Worm (Caenorhabditis elegans) whole organism, L3 larva: Measurements from ENCODE around the gene bmy-1.

Experiments
- R02D3.7 ChIP-seq: fragments of 150-350 bp; optimal IDR thresholded peaks from 2 replicates; lab custom pipeline; 2014; ENCODE audit warnings: missing biosample characterization, missing genetic modification characterization
- ZK546.5 ChIP-seq: sonication (generic microtip); optimal IDR thresholded peaks from 2 replicates; lab custom pipeline; 2017; ENCODE audit warnings: missing biosample characterization, missing genetic modification characterization
- aly-2 ChIP-seq: fragments of 150-350 bp; optimal IDR thresholded peaks from 2 replicates; lab custom pipeline; 2014; ENCODE audit warnings: missing biosample characterization, missing genetic modification characterization
- ama-1 ChIP-seq: fragments of 150-350 bp; optimal IDR thresholded peaks from 2 replicates; lab custom pipeline; 2018
- ceh-16 ChIP-seq: sonication (generic microtip); optimal IDR thresholded peaks from 2 replicates; lab custom pipeline; 2017; ENCODE audit warnings: missing biosample characterization, missing genetic modification characterization
- ceh-28 ChIP-seq: fragments of 150-350 bp; optimal IDR thresholded peaks from 2 replicates; lab custom pipeline; 2014; ENCODE audit warnings: missing biosample characterization, missing genetic modification reagents, missing genetic modification characterization
- ceh-82 ChIP-seq: fragments of 150-350 bp; optimal IDR thresholded peaks from 2 replicates; lab custom pipeline; 2014; ENCODE audit warnings: missing biosample characterization, missing genetic modification characterization
- ceh-9 ChIP-seq: sonication (generic microtip); optimal IDR thresholded peaks from 2 replicates; lab custom pipeline; 2018; ENCODE audit warnings: missing biosample characterization, missing genetic modification characterization
- daf-12 ChIP-seq: fragments of 150-350 bp; optimal IDR thresholded peaks from 2 replicates; lab custom pipeline; 2014; ENCODE audit warnings: missing biosample characterization, missing genetic modification reagents, missing genetic modification characterization
- egl-27 ChIP-seq: sonication (generic microtip); optimal IDR thresholded peaks from 4 replicates; lab custom pipeline; 2017; ENCODE audit warnings: missing biosample characterization, missing genetic modification reagents, missing genetic modification characterization
- egl-5 ChIP-seq: fragments of 150-350 bp; optimal IDR thresholded peaks from 2 replicates; lab custom pipeline; 2017; ENCODE audit warnings: missing biosample characterization, missing genetic modification reagents, missing genetic modification characterization, inconsistent platforms
- elt-1 ChIP-seq: fragments of 150-350 bp; optimal IDR thresholded peaks from 2 replicates; lab custom pipeline; 2014; ENCODE audit warnings: missing biosample characterization, missing genetic modification characterization
- elt-2 ChIP-seq: sonication (generic microtip); optimal IDR thresholded peaks from 2 replicates; lab custom pipeline; 2016; ENCODE audit warnings: missing genetic modification reagents, mild to moderate bottlenecking, missing genetic modification characterization, missing compliant biosample characterization
- elt-3 ChIP-seq, 3 experiments: fragments of 150-350 bp in 1 of 3; sonication (generic microtip) in 2 of 3; optimal IDR thresholded peaks; 2 replicates in 2 of 3; 4 replicates in 1 of 3; lab custom pipeline; 2014 to 2017; ENCODE audit warnings: missing biosample characterization in 3 of 3, missing genetic modification characterization in 3 of 3
- eor-1 ChIP-seq, 2 experiments: fragments of 150-350 bp; optimal IDR thresholded peaks; 2 replicates each; lab custom pipeline; 2014 to 2018; ENCODE audit warnings: missing biosample characterization in 2 of 2, missing genetic modification characterization in 2 of 2
- fkh-10 ChIP-seq: sonication (generic microtip); optimal IDR thresholded peaks from 2 replicates; lab custom pipeline; 2017; ENCODE audit warnings: missing biosample characterization, missing genetic modification reagents, missing genetic modification characterization
- fkh-2 ChIP-seq: fragments of 150-350 bp; optimal IDR thresholded peaks from 2 replicates; lab custom pipeline; 2014; ENCODE audit warnings: missing biosample characterization, missing genetic modification reagents, missing genetic modification characterization
- fos-1 ChIP-seq: fragments of 150-350 bp; optimal IDR thresholded peaks from 2 replicates; lab custom pipeline; 2014; ENCODE audit warnings: missing biosample characterization, missing genetic modification characterization
- hmg-11 ChIP-seq: sonication (generic microtip); optimal IDR thresholded peaks from 2 replicates; lab custom pipeline; 2016; ENCODE audit warnings: missing genetic modification characterization, missing compliant biosample characterization
- jun-1 ChIP-seq: fragments of 150-350 bp; optimal IDR thresholded peaks from 2 replicates; lab custom pipeline; 2014; ENCODE audit warnings: missing biosample characterization, missing genetic modification reagents, missing genetic modification characterization
- lin-15B ChIP-seq: fragments of 150-350 bp; optimal IDR thresholded peaks from 2 replicates; lab custom pipeline; 2014; ENCODE audit warnings: missing biosample characterization, missing genetic modification characterization
- lin-39 ChIP-seq: fragments of 150-350 bp; optimal IDR thresholded peaks from 2 replicates; lab custom pipeline; 2018; ENCODE audit warnings: missing biosample characterization, missing genetic modification reagents, missing genetic modification characterization
- lsy-12 ChIP-seq: sonication (generic microtip); optimal IDR thresholded peaks from 2 replicates; lab custom pipeline; 2016; ENCODE audit warnings: mild to moderate bottlenecking, missing genetic modification characterization, missing compliant biosample characterization
- mdl-1 ChIP-seq: fragments of 150-350 bp; optimal IDR thresholded peaks from 2 replicates; lab custom pipeline; 2014; ENCODE audit warnings: missing biosample characterization, missing genetic modification characterization
- mml-1 ChIP-seq: fragments of 150-350 bp; sonication (generic microtip); optimal IDR thresholded peaks from 3 replicates; lab custom pipeline; 2014; ENCODE audit warnings: missing biosample characterization, missing genetic modification characterization
- nfya-1 ChIP-seq: sonication (generic microtip); optimal IDR thresholded peaks from 2 replicates; lab custom pipeline; 2017; ENCODE audit warnings: missing genetic modification characterization, mild to moderate bottlenecking, missing compliant biosample characterization, antibody characterized with exemption, moderate library complexity; ENCODE audit not compliant: insufficient read depth
- nhr-11 ChIP-seq: fragments of 150-350 bp; optimal IDR thresholded peaks from 2 replicates; lab custom pipeline; 2014; ENCODE audit warnings: missing biosample characterization, missing genetic modification characterization
- nhr-12 ChIP-seq: fragments of 150-350 bp; optimal IDR thresholded peaks from 2 replicates; lab custom pipeline; 2014; ENCODE audit warnings: missing biosample characterization, missing genetic modification characterization
- nhr-23 ChIP-seq: fragments of 150-350 bp; optimal IDR thresholded peaks from 2 replicates; lab custom pipeline; 2014; ENCODE audit warnings: missing biosample characterization, missing genetic modification reagents, missing genetic modification characterization
- nhr-237 ChIP-seq: fragments of 150-350 bp; optimal IDR thresholded peaks from 2 replicates; lab custom pipeline; 2014; ENCODE audit warnings: missing biosample characterization, missing genetic modification characterization
- nhr-25 ChIP-seq: sonication (generic microtip); optimal IDR thresholded peaks from 2 replicates; lab custom pipeline; 2017; ENCODE audit warnings: missing biosample characterization, missing genetic modification characterization
- nhr-28 ChIP-seq: fragments of 150-350 bp; optimal IDR thresholded peaks from 2 replicates; lab custom pipeline; 2014; ENCODE audit warnings: missing biosample characterization, missing genetic modification characterization
- nhr-43 ChIP-seq: sonication (generic microtip); optimal IDR thresholded peaks from 2 replicates; lab custom pipeline; 2016; ENCODE audit warnings: mild to moderate bottlenecking, missing genetic modification characterization, missing compliant biosample characterization; ENCODE audit not compliant: poor library complexity, severe bottlenecking
- nhr-67 ChIP-seq: fragments of 150-350 bp; optimal IDR thresholded peaks from 2 replicates; lab custom pipeline; 2014; ENCODE audit warnings: missing biosample characterization, missing genetic modification characterization
- nhr-76 ChIP-seq: fragments of 150-350 bp; sonication (generic microtip); optimal IDR thresholded peaks from 5 replicates; lab custom pipeline; 2014; ENCODE audit warnings: missing biosample characterization, missing genetic modification characterization
- nhr-77 ChIP-seq: fragments of 150-350 bp; optimal IDR thresholded peaks from 2 replicates; lab custom pipeline; 2014; ENCODE audit warnings: missing biosample characterization, missing genetic modification characterization
- pha-4 ChIP-seq: fragments of 150-350 bp; optimal IDR thresholded peaks from 2 replicates; lab custom pipeline; 2014; ENCODE audit warnings: missing biosample characterization, missing genetic modification reagents, missing genetic modification characterization
- pqm-1 ChIP-seq: fragments of 150-350 bp; optimal IDR thresholded peaks from 2 replicates; lab custom pipeline; 2017; ENCODE audit warnings: missing biosample characterization, missing genetic modification characterization, inconsistent platforms
- sea-2 ChIP-seq: fragments of 150-350 bp; sonication (generic microtip); optimal IDR thresholded peaks from 4 replicates; lab custom pipeline; 2014; ENCODE audit warnings: missing biosample characterization, missing genetic modification reagents, missing genetic modification characterization
- skn-1 ChIP-seq: fragments of 150-350 bp; optimal IDR thresholded peaks from 2 replicates; lab custom pipeline; 2014; ENCODE audit warnings: missing biosample characterization, missing genetic modification characterization
- snpc-4 ChIP-seq: fragments of 150-350 bp; optimal IDR thresholded peaks from 2 replicates; lab custom pipeline; 2014; ENCODE audit warnings: missing biosample characterization, missing genetic modification characterization
- tbx-2 ChIP-seq: sonication (generic microtip); optimal IDR thresholded peaks from 2 replicates; lab custom pipeline; 2016; ENCODE audit warnings: mild to moderate bottlenecking, missing genetic modification characterization, missing compliant biosample characterization
- unc-39 ChIP-seq: sonication (generic microtip); optimal IDR thresholded peaks from 4 replicates; lab custom pipeline; 2017; ENCODE audit warnings: missing biosample characterization, missing genetic modification characterization
- unc-62 ChIP-seq: fragments of 150-350 bp; sonication (generic microtip); optimal IDR thresholded peaks from 4 replicates; lab custom pipeline; 2014; ENCODE audit warnings: missing biosample characterization, missing genetic modification reagents, missing genetic modification characterization
- zag-1 ChIP-seq: fragments of 150-350 bp; optimal IDR thresholded peaks from 2 replicates; lab custom pipeline; 2014; ENCODE audit warnings: missing biosample characterization, missing genetic modification characterization
- ztf-11 ChIP-seq: fragments of 150-350 bp; optimal IDR thresholded peaks from 2 replicates; lab custom pipeline; 2014; ENCODE audit warnings: missing biosample characterization, missing genetic modification characterization
- ztf-4 ChIP-seq: fragments of 150-350 bp; optimal IDR thresholded peaks from 2 replicates; lab custom pipeline; 2014; ENCODE audit warnings: missing biosample characterization, missing genetic modification characterization

bmy-1 gene

ce11 chrII:5358137-5358745, at the start of gene bmy-1, which contains the start of gene F09E5.11:
bmy-1 (plus strand) TSS chrII:5358695.
F09E5.11 (minus strand) TSS chrII:5358187.
- peak; percentile 88 for TF ChIP-seq nhr-43 (tag; lab: Kevin White, UChicago)
- TF ChIP-seq skn-1 (tag; lab: Kevin White, UChicago), result peak; percentile 40
- no peak for TF ChIP-seq fos-1
- peak; percentile 62 for TF ChIP-seq nhr-23 (tag; lab: Kevin White, UChicago)
- no peak for TF ChIP-seq ama-1 (lab: Kevin White, UChicago)
- TF ChIP-seq tbx-2 (tag; lab: Kevin White, UChicago), result peak; percentile 17
- TF ChIP-seq nhr-76 (tag; lab: Kevin White, UChicago), result no peak
- TF ChIP-seq ceh-28 (tag; lab: Kevin White, UChicago), result peak; percentile 70
- no peak for TF ChIP-seq zag-1
- TF ChIP-seq lsy-12 (tag; lab: Kevin White, UChicago), result peak; percentile 71
- TF ChIP-seq sea-2 (GFP tag; lab: Kevin White, UChicago), result no peak
- no peak for TF ChIP-seq nhr-67 (tag; lab: Kevin White, UChicago)
- peak; percentile 35 for TF ChIP-seq jun-1 (tag; lab: Kevin White, UChicago)
- no peak for TF ChIP-seq egl-27 (tag; lab: Kevin White, UChicago)
- TF ChIP-seq lin-15B (tag; lab: Kevin White, UChicago), result peak; percentile 89
- TF ChIP-seq ceh-82 (tag; lab: Kevin White, UChicago), result peak; percentile 78
- TF ChIP-seq unc-62 (GFP tag; lab: Kevin White, UChicago), result no peak
- no peak for TF ChIP-seq mdl-1 (tag; lab: Kevin White, UChicago)
- peak; percentile 70 for TF ChIP-seq nhr-25 (tag; lab: Kevin White, UChicago)
- TF ChIP-seq daf-12 (tag; lab: Kevin White, UChicago), result no peak
- no peak for TF ChIP-seq unc-39
- TF ChIP-seq nhr-77 (tag; lab: Kevin White, UChicago), result no peak
- TF ChIP-seq ztf-11, result no peak
- peak; percentile 75 for TF ChIP-seq pha-4 (tag; lab: Kevin White, UChicago)
- TF ChIP-seq snpc-4, result peak; percentile 81
- TF ChIP-seq lin-39, result peak; percentile 80
- peak; percentile 79 for TF ChIP-seq nfya-1 (tag; lab: Kevin White, UChicago)
- no peak for TF ChIP-seq ztf-4
- TF ChIP-seq nhr-237, result no peak
- TF ChIP-seq ceh-16, result no peak
- no peak for TF ChIP-seq nhr-12
- TF ChIP-seq pqm-1, result peak; percentile 39
- TF ChIP-seq aly-2, result no peak
- no peak for TF ChIP-seq elt-3 (tag; optimal IDR thresholded peaks at IDR 0.05; lab: Kevin White, UChicago)
- TF ChIP-seq ZK546.5 (tag; lab: Kevin White, UChicago), result no peak
- TF ChIP-seq fkh-10 (GFP tag; lab: Kevin White, UChicago), result peak; percentile 58
- no peak for TF ChIP-seq nhr-11 (tag; lab: Kevin White, UChicago)
- peak; percentile 70 for TF ChIP-seq hmg-11 (tag; lab: Kevin White, UChicago)
- TF ChIP-seq mml-1 (tag; lab: Kevin White, UChicago), result no peak
- no peak for TF ChIP-seq eor-1 (tag; optimal IDR thresholded peaks at IDR 0.05; lab: Kevin White, UChicago)
- TF ChIP-seq ceh-9 (tag; lab: Kevin White, UChicago), result no peak
- TF ChIP-seq elt-1 (tag; lab: Kevin White, UChicago), result no peak
- peak; percentile 85 for TF ChIP-seq elt-2 (tag; lab: Kevin White, UChicago)
- peak; percentile 51 for TF ChIP-seq egl-5 (tag; lab: Kevin White, UChicago)
- TF ChIP-seq nhr-28, result no peak
- TF ChIP-seq R02D3.7 (tag; lab: Kevin White, UChicago), result peak; percentile 98
- TF ChIP-seq fkh-2 (tag; lab: Kevin White, UChicago), result no peak
